Fruit fly (Drosophila melanogaster): ENCODE results near the gene Muc12Ea.
A peak's percentile ranks its signal among the peaks of the same experiment; 100 is the strongest.

Muc12Ea gene

dm6 chrX:14233843-14234337 lies 43.6 kb upstream of the Muc12Ea start, which contains the start of gene CG42271 (continued):
- no peak for TF ChIP-seq NFAT (GFP tag; IDR thresholded peaks at IDR 0.05)
- peak; percentile 85 for TF ChIP-seq Bgb (GFP tag; IDR thresholded peaks at IDR 0.05; ENCODE audit: partially characterized antibody)
- TF ChIP-seq CG7839 (tag; optimal IDR thresholded peaks at IDR 0.05) = no peak
- TF ChIP-seq HmgZ (tag; optimal IDR thresholded peaks at IDR 0.05) = no peak
- no peak for TF ChIP-seq seq (GFP tag; IDR thresholded peaks at IDR 0.05)
- TF ChIP-seq repo (GFP tag; optimal IDR thresholded peaks at IDR 0.05) = no peak
- TF ChIP-seq pfk (GFP tag; optimal IDR thresholded peaks at IDR 0.05) = no peak
- TF ChIP-seq HHEX (GFP tag; optimal IDR thresholded peaks at IDR 0.05) = peak; percentile 8
- peak; percentile 13 for TF ChIP-seq CG17385 (GFP tag; optimal IDR thresholded peaks at IDR 0.05)
- no peak for TF ChIP-seq H2.0 (GFP tag; IDR thresholded peaks at IDR 0.05)
- peak; percentile 30 for TF ChIP-seq CG18619 (GFP tag; optimal IDR thresholded peaks at IDR 0.05)
- peak; percentile 41 for TF ChIP-seq Xbp1 (GFP tag; optimal IDR thresholded peaks at IDR 0.05)
- TF ChIP-seq CG11093 (GFP tag; IDR thresholded peaks at IDR 0.05) = no peak
- no peak for TF ChIP-seq vvl (GFP tag; IDR thresholded peaks at IDR 0.05)
- TF ChIP-seq luna (GFP tag; optimal IDR thresholded peaks at IDR 0.05) = no peak
- no peak for TF ChIP-seq ac (GFP tag; optimal IDR thresholded peaks at IDR 0.05)
- no peak for TF ChIP-seq Gsc (GFP tag; IDR thresholded peaks at IDR 0.05)
- no peak for TF ChIP-seq dimm (GFP tag; IDR thresholded peaks at IDR 0.05)
- TF ChIP-seq grau (tag; optimal IDR thresholded peaks at IDR 0.05) = peak; percentile 63
- peak; percentile 44 for TF ChIP-seq ind (GFP tag; optimal IDR thresholded peaks at IDR 0.05)
- peak; percentile 14 for TF ChIP-seq Deaf1 (tag; optimal IDR thresholded peaks at IDR 0.05)
- TF ChIP-seq CG4707 (GFP tag; optimal IDR thresholded peaks at IDR 0.05) = no peak
- TF ChIP-seq maf-S (GFP tag; optimal IDR thresholded peaks at IDR 0.05) = no peak
- peak; percentile 9 for TF ChIP-seq bcd (GFP tag; optimal IDR thresholded peaks at IDR 0.05)
- TF ChIP-seq chif (GFP tag; optimal IDR thresholded peaks at IDR 0.05) = no peak
- no peak for TF ChIP-seq pum (GFP tag; optimal IDR thresholded peaks at IDR 0.05)
- no peak for TF ChIP-seq CG12155 (GFP tag; optimal IDR thresholded peaks at IDR 0.05)
- TF ChIP-seq CG2120 (GFP tag; optimal IDR thresholded peaks at IDR 0.05) = peak; percentile 5
- no peak for TF ChIP-seq Pdp1 (GFP tag; optimal IDR thresholded peaks at IDR 0.05)
- no peak for TF ChIP-seq gem (tag; optimal IDR thresholded peaks at IDR 0.05)
- TF ChIP-seq al (GFP tag; IDR thresholded peaks at IDR 0.05) = 0 out of 2 replicates have a peak, but pooled peaks have one; percentile 30
- TF ChIP-seq MBD-R2 (GFP tag; IDR thresholded peaks at IDR 0.05) = peak; percentile 47
- TF ChIP-seq onecut (GFP tag; IDR thresholded peaks at IDR 0.05) = no peak
- TF ChIP-seq phol (tag; optimal IDR thresholded peaks at IDR 0.05) = peak; percentile 64
- TF ChIP-seq C15 (GFP tag; IDR thresholded peaks at IDR 0.05) = no peak
- TF ChIP-seq CG8359 (GFP tag; optimal IDR thresholded peaks at IDR 0.05; ENCODE audit: borderline replicate concordance) = peak; percentile 18
- TF ChIP-seq sr (GFP tag; IDR thresholded peaks at IDR 0.05) = no peak
- no peak for TF ChIP-seq Dad (GFP tag; optimal IDR thresholded peaks at IDR 0.05)
- TF ChIP-seq CG1832 (GFP tag; optimal IDR thresholded peaks at IDR 0.05) = no peak
- no peak for TF ChIP-seq CG2678 (tag; optimal IDR thresholded peaks at IDR 0.05)
- TF ChIP-seq CG17829 (tag; optimal IDR thresholded peaks at IDR 0.05) = peak; percentile 44
- TF ChIP-seq CkIIα-i1 (GFP tag; IDR thresholded peaks at IDR 0.05) = no peak
- no peak for TF ChIP-seq GATAe (GFP tag; conservative IDR thresholded peaks at IDR 0.05)
- peak; percentile 96 for TF ChIP-seq Doc3 (GFP tag; IDR thresholded peaks at IDR 0.05; ENCODE audit: partially characterized antibody)
- TF ChIP-seq mld (GFP tag; IDR thresholded peaks at IDR 0.05; ENCODE audit: partially characterized antibody) = peak; percentile 87
- TF ChIP-seq CG16863 (GFP tag; optimal IDR thresholded peaks at IDR 0.05) = no peak
- TF ChIP-seq CG8478 (optimal IDR thresholded peaks at IDR 0.05) = no peak
- TF ChIP-seq aop (GFP tag; IDR thresholded peaks at IDR 0.05) = no peak
- TF ChIP-seq D (optimal IDR thresholded peaks at IDR 0.05) = no peak
- TF ChIP-seq D (GFP tag; optimal IDR thresholded peaks at IDR 0.05) = no peak
- peak; percentile 16 for TF ChIP-seq fd96Cb (tag; optimal IDR thresholded peaks at IDR 0.05)
- TF ChIP-seq Blimp-1 (GFP tag; optimal IDR thresholded peaks at IDR 0.05) = no peak

Measured in whole organism, embryonic.